Worm (Caenorhabditis elegans): ENCODE data around the gene F36H9.10.

- TF ChIP-seq nhr-6 (tag; optimal IDR thresholded peaks at IDR 0.05) (no peak), fkh-10 (GFP tag; optimal IDR thresholded peaks at IDR 0.05) (no peak), zfp-2 (tag; optimal IDR thresholded peaks at IDR 0.05) (no peak), nhr-237 (tag; optimal IDR thresholded peaks at IDR 0.05) (no peak), fos-1 (tag; optimal IDR thresholded peaks at IDR 0.05) (no peak), rbr-2 (tag; optimal IDR thresholded peaks at IDR 0.05) (no peak), hlh-30 (tag; optimal IDR thresholded peaks at IDR 0.05; ENCODE audit: insufficient read depth) (no peak)
Measured at ce11 chrV:1821287-1821686, 23.3 kb downstream of the F36H9.10 start, which contains the start of the genes gly-7 and mrpl-39.

Data from whole organism, L4 larva.